Worm (Caenorhabditis elegans): ENCODE measurements around the gene F41B4.3.

The F41B4.3 gene

ce11 chrX:6795843-6796521 is 39.9 kb downstream of the F41B4.3 start (continued):
- TF ChIP-seq elt-3 (tag; optimal IDR thresholded peaks at IDR 0.05) (peak in 1 of 6 experiments; percentile 50), snu-23 (GFP tag; optimal IDR thresholded peaks at IDR 0.05) (peak; percentile 7), hlh-17 (GFP tag; optimal IDR thresholded peaks at IDR 0.05; ENCODE audit: borderline replicate concordance) (no peak), mef-2 (tag; optimal IDR thresholded peaks at IDR 0.05) (no peak), nhr-85 (tag) (peak; percentile 88), blmp-1 (tag; optimal IDR thresholded peaks at IDR 0.05) (peak; percentile 81), nhr-90 (tag; optimal IDR thresholded peaks at IDR 0.05; ENCODE audit: poor library complexity) (peak; percentile 21), hlh-4 (tag; optimal IDR thresholded peaks at IDR 0.05) (no peak), unc-130 (tag; optimal IDR thresholded peaks at IDR 0.05) (no peak), mep-1 (tag; optimal IDR thresholded peaks at IDR 0.05) (peak; percentile 15), sox-4 (tag; optimal IDR thresholded peaks at IDR 0.05) (no peak), nhr-19 (GFP tag; conservative IDR thresholded peaks at IDR 0.05) (no peak), pax-3 (tag; optimal IDR thresholded peaks at IDR 0.05) (no peak), nhr-84 (tag; optimal IDR thresholded peaks at IDR 0.05) (no peak), pag-3 (tag; optimal IDR thresholded peaks at IDR 0.05; ENCODE audit: borderline replicate concordance, insufficient read depth) (no peak), elt-2 (tag; optimal IDR thresholded peaks at IDR 0.05) (no peak), nhr-20 (tag; optimal IDR thresholded peaks at IDR 0.05) (peak; percentile 35), snpc-4 (tag; optimal IDR thresholded peaks at IDR 0.05) (no peak), C34B4.2 (tag; optimal IDR thresholded peaks at IDR 0.05) (no peak), aly-2 (tag; optimal IDR thresholded peaks at IDR 0.05) (no peak), nhr-11 (tag; optimal IDR thresholded peaks at IDR 0.05) (no peak), mab-9 (GFP tag; IDR thresholded peaks at IDR 0.05) (no peak)

ce11 chrX:6792281-6793003 is 43.5 kb downstream of the F41B4.3 start:
- TF ChIP-seq skn-1 (tag; optimal IDR thresholded peaks at IDR 0.05) (no peak), unc-62 (GFP tag; optimal IDR thresholded peaks at IDR 0.05) (no peak), lin-35 (GFP tag; optimal IDR thresholded peaks at IDR 0.05) (peak in 1 of 2 experiments; percentile 38), aly-2 (tag; optimal IDR thresholded peaks at IDR 0.05) (peak; percentile 49), elt-2 (tag; optimal IDR thresholded peaks at IDR 0.05) (peak; percentile 70), lsy-2 (tag; optimal IDR thresholded peaks at IDR 0.05) (peak in 1 of 2 experiments; percentile 6), dsc-1 (tag; optimal IDR thresholded peaks at IDR 0.05) (peak; percentile 88), fkh-4 (tag; optimal IDR thresholded peaks at IDR 0.05; ENCODE audit: borderline replicate concordance) (peak; percentile 30), nhr-71 (tag; optimal IDR thresholded peaks at IDR 0.05) (peak; percentile 27)

DNA sequence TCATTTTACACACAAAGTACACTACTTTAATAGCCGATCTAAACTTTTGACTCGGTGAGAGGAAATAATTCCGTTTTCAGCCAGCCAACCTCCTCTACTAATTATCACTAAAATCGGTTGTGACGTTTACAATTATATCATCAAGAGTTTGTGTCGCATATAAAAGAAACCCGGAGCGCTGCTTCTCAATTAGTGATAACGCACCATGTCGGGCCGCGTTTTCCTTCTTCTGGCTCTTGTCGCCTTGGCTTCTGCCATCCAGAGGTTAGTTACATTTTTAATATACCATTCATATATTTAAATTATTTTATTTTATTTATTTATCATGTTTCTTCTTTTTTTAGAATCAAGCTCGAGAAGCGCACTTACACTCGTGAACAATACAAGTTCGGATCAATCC is 44.9 kb downstream of the F41B4.3 start, which contains the start of gene asp-3:
TSS of gene asp-3 (plus strand) at position 79 of the 400 bp plus-strand sequence.
- peak; percentile 39 for TF ChIP-seq elt-2 (tag; optimal IDR thresholded peaks at IDR 0.05)
- no peak for TF ChIP-seq ceh-82 (tag; optimal IDR thresholded peaks at IDR 0.05)
- TF ChIP-seq lin-35 (GFP tag; optimal IDR thresholded peaks at IDR 0.05) = peak in 1 of 2 experiments; percentile 21

DNA sequence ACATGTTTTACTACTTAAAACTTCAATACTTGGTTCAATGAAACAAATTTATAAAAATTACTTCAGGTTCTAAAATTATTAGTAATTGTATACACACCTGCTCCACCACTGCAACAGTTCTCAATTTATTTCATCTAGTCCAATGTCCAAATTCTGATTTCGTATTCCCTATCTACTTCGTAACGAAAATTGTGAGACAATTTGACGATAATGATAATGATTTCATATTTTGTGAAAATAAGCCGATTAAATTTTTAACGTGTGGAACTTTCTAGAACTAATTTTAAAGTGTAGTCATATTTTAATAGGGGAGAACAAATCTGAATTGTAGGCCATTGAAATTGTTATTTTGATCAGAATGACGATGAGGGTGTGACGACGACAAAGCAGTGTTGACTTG is 45.5 kb downstream of the F41B4.3 start:
- no peak for TF ChIP-seq efl-1 (optimal IDR thresholded peaks at IDR 0.05)
- peak in 1 of 2 experiments; percentile 89 for TF ChIP-seq efl-1 (GFP tag; optimal IDR thresholded peaks at IDR 0.05 in 1 of 2)
- no peak for TF ChIP-seq sptf-1 (tag; optimal IDR thresholded peaks at IDR 0.05)

All from whole organism, L1 larva.